Worm (Caenorhabditis elegans): ENCODE data around the gene rep-1.

ce11 chrIII:1614412-1614811 is 44.3 kb downstream of the rep-1 start:
- no peak for TF ChIP-seq flt-1 (GFP tag; IDR thresholded peaks at IDR 0.05)
- TF ChIP-seq ztf-29 (GFP tag; IDR thresholded peaks at IDR 0.05) = no peak
